Fruit fly (Drosophila melanogaster) whole organism, embryonic: ENCODE measurements around the gene CG3690.

Experiments
- CG10147 ChIP-seq: fragments of 200-800 bp; sonication (Bioruptor generic); optimal IDR thresholded peaks from 2 replicates; lab custom pipeline; 2019; ENCODE audit warnings: missing biosample characterization, mild to moderate bottlenecking, missing genetic modification characterization, moderate library complexity
- CG11504 ChIP-seq: fragments of 200-800 bp; sonication (Bioruptor generic); optimal IDR thresholded peaks from 3 replicates; lab custom pipeline; 2019; ENCODE audit warnings: missing biosample characterization, mild to moderate bottlenecking, missing genetic modification characterization, moderate library complexity
- CG12299 ChIP-seq: fragments of 200-800 bp; sonication (Bioruptor generic); optimal IDR thresholded peaks from 2 replicates; lab custom pipeline; 2018; ENCODE audit warnings: missing biosample characterization, mild to moderate bottlenecking, missing genetic modification characterization
- CG13424 ChIP-seq: fragments of 200-800 bp; sonication (Bioruptor generic); optimal IDR thresholded peaks from 2 replicates; lab custom pipeline; 2019; ENCODE audit warnings: missing biosample characterization, mild to moderate bottlenecking, missing genetic modification characterization, moderate library complexity
- CG15696 ChIP-seq: fragments of 200-800 bp; sonication (Bioruptor generic); optimal IDR thresholded peaks from 2 replicates; lab custom pipeline; 2019; ENCODE audit warnings: missing biosample characterization, mild to moderate bottlenecking, missing genetic modification characterization, moderate library complexity
- CG17328 ChIP-seq: fragments of 200-800 bp; sonication (Bioruptor generic); IDR thresholded peaks from 2 replicates; pipeline ENCODE4 v1.3.6; 2022; ENCODE audit warnings: missing biosample characterization, missing genetic modification characterization
- CG17612 ChIP-seq: fragments of 200-800 bp; sonication (Bioruptor generic); IDR thresholded peaks from 2 replicates; pipeline ENCODE4 v1.3.6; 2022; ENCODE audit warnings: missing biosample characterization, missing genetic modification characterization
- CG18599 ChIP-seq: fragments of 200-800 bp; sonication (Bioruptor generic); optimal IDR thresholded peaks from 3 replicates; lab custom pipeline; 2017; ENCODE audit warnings: missing biosample characterization, missing genetic modification characterization, mild to moderate bottlenecking, moderate library complexity, missing genetic modification reagents
- CG18764 ChIP-seq: fragments of 200-800 bp; sonication (Bioruptor generic); optimal IDR thresholded peaks from 3 replicates; lab custom pipeline; 2016; ENCODE audit warnings: missing biosample characterization, missing genetic modification characterization
- CG2120 ChIP-seq: fragments of 200-800 bp; sonication (Bioruptor generic); optimal IDR thresholded peaks from 3 replicates; lab custom pipeline; 2016; ENCODE audit warnings: missing biosample characterization, missing genetic modification characterization
- CG31224 ChIP-seq: fragments of 200-800 bp; sonication (Bioruptor generic); IDR thresholded peaks from 2 replicates; pipeline ENCODE4 v1.3.6; 2022; ENCODE audit warnings: missing biosample characterization, missing genetic modification characterization
- CG32532 ChIP-seq: fragments of 200-800 bp; sonication (Bioruptor generic); IDR thresholded peaks from 2 replicates; pipeline ENCODE4 v1.3.6; 2022; ENCODE audit warnings: missing biosample characterization, missing genetic modification characterization
- CG33557 ChIP-seq: fragments of 200-800 bp; sonication (Bioruptor generic); optimal IDR thresholded peaks from 2 replicates; lab custom pipeline; 2019; ENCODE audit warnings: missing biosample characterization, mild to moderate bottlenecking, missing genetic modification characterization, moderate library complexity
- CG34376 ChIP-seq: fragments of 200-800 bp; sonication (Bioruptor generic); optimal IDR thresholded peaks from 2 replicates; lab custom pipeline; 2018; ENCODE audit warnings: missing biosample characterization, mild to moderate bottlenecking, missing genetic modification characterization
- CG3847 ChIP-seq: fragments of 200-800 bp; sonication (Bioruptor generic); IDR thresholded peaks from 2 replicates; pipeline ENCODE4 v1.3.6; 2022; ENCODE audit warnings: missing biosample characterization, missing genetic modification characterization
- CG42726 ChIP-seq: fragments of 200-800 bp; sonication (Bioruptor generic); IDR thresholded peaks from 2 replicates; pipeline ENCODE4 v1.3.6; 2022; ENCODE audit warnings: missing biosample characterization, missing genetic modification characterization; ENCODE audit not compliant: partially characterized antibody
- CG6765 ChIP-seq: fragments of 200-800 bp; sonication (Bioruptor generic); optimal IDR thresholded peaks from 3 replicates; lab custom pipeline; 2017; ENCODE audit warnings: missing biosample characterization, mild to moderate bottlenecking, missing genetic modification characterization
- CG6854 ChIP-seq: fragments of 200-800 bp; sonication (Bioruptor generic); optimal IDR thresholded peaks from 3 replicates; lab custom pipeline; 2017; ENCODE audit warnings: missing biosample characterization, mild to moderate bottlenecking, missing genetic modification characterization
- CG7372 ChIP-seq: fragments of 200-800 bp; sonication (Bioruptor generic); IDR thresholded peaks from 2 replicates; pipeline ENCODE4 v1.3.6; 2022; ENCODE audit warnings: missing biosample characterization, missing genetic modification characterization
- CG7839 ChIP-seq: fragments of 200-800 bp; sonication (Bioruptor generic); optimal IDR thresholded peaks from 3 replicates; lab custom pipeline; 2018; ENCODE audit warnings: missing biosample characterization, mild to moderate bottlenecking, missing genetic modification characterization, moderate library complexity
- CG9727 ChIP-seq: fragments of 200-800 bp; sonication (Bioruptor generic); optimal IDR thresholded peaks from 3 replicates; lab custom pipeline; 2017; ENCODE audit warnings: missing biosample characterization, mild to moderate bottlenecking, missing genetic modification characterization
- Dek ChIP-seq: fragments of 200-800 bp; sonication (Bioruptor generic); optimal IDR thresholded peaks from 3 replicates; lab custom pipeline; 2019; ENCODE audit warnings: missing biosample characterization, mild to moderate bottlenecking, missing genetic modification characterization, moderate library complexity
- E2f1 ChIP-seq: fragments of 200-800 bp; sonication (Bioruptor generic); IDR thresholded peaks from 2 replicates; pipeline ENCODE4 v1.3.6; 2022; ENCODE audit warnings: missing biosample characterization, missing genetic modification characterization
- Ets97D ChIP-seq: fragments of 200-800 bp; sonication (Bioruptor generic); optimal IDR thresholded peaks from 3 replicates; lab custom pipeline; 2016; ENCODE audit warnings: missing biosample characterization, missing genetic modification characterization
- GATAe ChIP-seq: fragments of 200-800 bp; sonication (Bioruptor generic); conservative IDR thresholded peaks from 2 replicates; pipeline ENCODE4 v1.3.6; 2022; ENCODE audit warnings: missing biosample characterization, missing genetic modification characterization
- HHEX ChIP-seq: fragments of 200-800 bp; sonication (Bioruptor generic); optimal IDR thresholded peaks from 3 replicates; lab custom pipeline; 2017; ENCODE audit warnings: missing biosample characterization, mild to moderate bottlenecking, missing genetic modification characterization, missing genetic modification reagents
- Hand ChIP-seq: fragments of 200-800 bp; sonication (Bioruptor generic); optimal IDR thresholded peaks from 2 replicates; lab custom pipeline; 2017; ENCODE audit warnings: mild to moderate bottlenecking, missing biosample characterization, missing genetic modification reagents, missing genetic modification characterization
- Hmr ChIP-seq: fragments of 200-800 bp; sonication (Bioruptor generic); optimal IDR thresholded peaks from 3 replicates; lab custom pipeline; 2017; ENCODE audit warnings: mild to moderate bottlenecking, missing biosample characterization, missing genetic modification reagents, missing genetic modification characterization
- Hr3 ChIP-seq: fragments of 200-800 bp; sonication (Bioruptor generic); optimal IDR thresholded peaks from 3 replicates; lab custom pipeline; 2016; ENCODE audit warnings: missing biosample characterization, missing genetic modification characterization
- Kr ChIP-seq: fragments of 200-800 bp; sonication (Bioruptor generic); optimal IDR thresholded peaks from 2 replicates; lab custom pipeline; 2017; ENCODE audit warnings: missing biosample characterization, mild to moderate bottlenecking, missing genetic modification characterization
- Nf-YB ChIP-seq: fragments of 200-800 bp; sonication (Bioruptor generic); optimal IDR thresholded peaks from 3 replicates; lab custom pipeline; 2019; ENCODE audit warnings: missing biosample characterization, mild to moderate bottlenecking, missing genetic modification characterization, moderate library complexity
- Xbp1 ChIP-seq: fragments of 200-800 bp; sonication (Bioruptor generic); optimal IDR thresholded peaks from 3 replicates; lab custom pipeline; 2016; ENCODE audit warnings: missing biosample characterization, mild to moderate bottlenecking, missing genetic modification characterization
- ash1 ChIP-seq: fragments of 200-800 bp; sonication (Bioruptor generic); optimal IDR thresholded peaks from 2 replicates; lab custom pipeline; 2018; ENCODE audit warnings: missing biosample characterization, mild to moderate bottlenecking, missing genetic modification characterization
- caup ChIP-seq: fragments of 200-800 bp; sonication (Bioruptor generic); optimal IDR thresholded peaks from 3 replicates; lab custom pipeline; 2017; ENCODE audit warnings: missing biosample characterization, mild to moderate bottlenecking, missing genetic modification characterization, moderate library complexity; ENCODE audit not compliant: severe bottlenecking
- dmrt99B ChIP-seq: fragments of 200-800 bp; sonication (Bioruptor generic); optimal IDR thresholded peaks from 2 replicates; lab custom pipeline; 2018; ENCODE audit warnings: missing biosample characterization, mild to moderate bottlenecking, missing genetic modification characterization, moderate library complexity
- dysf ChIP-seq: fragments of 200-800 bp; sonication (Bioruptor generic); IDR thresholded peaks from 3 replicates; pipeline ENCODE4 v1.3.6; 2022; ENCODE audit warnings: missing biosample characterization, missing genetic modification characterization
- fd3F ChIP-seq: fragments of 200-800 bp; sonication (Bioruptor generic); optimal IDR thresholded peaks from 2 replicates; lab custom pipeline; 2018; ENCODE audit warnings: missing biosample characterization, mild to moderate bottlenecking, missing genetic modification characterization, moderate library complexity
- ftz-f1 ChIP-seq: fragments of 200-800 bp; sonication (Bioruptor generic); optimal IDR thresholded peaks from 2 replicates; lab custom pipeline; 2016; ENCODE audit warnings: missing biosample characterization, missing genetic modification characterization
- h ChIP-seq: fragments of >200 bp; optimal IDR thresholded peaks from 2 replicates; lab custom pipeline; 2017
- ind ChIP-seq: fragments of 200-800 bp; sonication (Bioruptor generic); optimal IDR thresholded peaks from 3 replicates; lab custom pipeline; 2016; ENCODE audit warnings: missing biosample characterization, missing genetic modification characterization
- nau ChIP-seq: fragments of 200-800 bp; sonication (Bioruptor generic); optimal IDR thresholded peaks from 3 replicates; lab custom pipeline; 2017; ENCODE audit warnings: missing biosample characterization, mild to moderate bottlenecking, missing genetic modification characterization, missing genetic modification reagents
- phol ChIP-seq: fragments of 200-800 bp; sonication (Bioruptor generic); optimal IDR thresholded peaks from 3 replicates; lab custom pipeline; 2018; ENCODE audit warnings: missing biosample characterization, mild to moderate bottlenecking, missing genetic modification characterization, moderate library complexity
- pnt ChIP-seq: fragments of 200-800 bp; sonication (Bioruptor generic); optimal IDR thresholded peaks from 3 replicates; lab custom pipeline; 2016; ENCODE audit warnings: missing biosample characterization, missing genetic modification characterization
- prd ChIP-seq, 3 experiments: fragments of >200 bp in 2 of 3; fragments of 200-800 bp in 1 of 3; sonication (Bioruptor generic) in 1 of 3; optimal IDR thresholded peaks in 2 of 3; IDR thresholded peaks in 1 of 3; 2 replicates in 2 of 3; 3 replicates in 1 of 3; pipeline versions ENCODE4 v1.3.6 to Lab custom; 2017 to 2022; ENCODE audit warnings: missing biosample characterization in 1 of 3, missing genetic modification characterization in 1 of 3
- sima ChIP-seq: fragments of 200-800 bp; sonication (Bioruptor generic); optimal IDR thresholded peaks from 2 replicates; lab custom pipeline; 2016; ENCODE audit warnings: missing biosample characterization, missing genetic modification characterization
- ssp ChIP-seq: fragments of 200-800 bp; sonication (Bioruptor generic); IDR thresholded peaks from 2 replicates; pipeline ENCODE4 v1.3.6; 2022; ENCODE audit warnings: missing biosample characterization, missing genetic modification characterization
- sug ChIP-seq: fragments of 200-800 bp; optimal IDR thresholded peaks from 2 replicates; lab custom pipeline; 2019; ENCODE audit warnings: missing biosample characterization, mild to moderate bottlenecking, missing genetic modification characterization, moderate library complexity
- zfh2 ChIP-seq: fragments of 200-800 bp; sonication (Bioruptor generic); optimal IDR thresholded peaks from 2 replicates; lab custom pipeline; 2016; ENCODE audit warnings: missing biosample characterization, missing genetic modification characterization

CG3690 gene

DNA sequence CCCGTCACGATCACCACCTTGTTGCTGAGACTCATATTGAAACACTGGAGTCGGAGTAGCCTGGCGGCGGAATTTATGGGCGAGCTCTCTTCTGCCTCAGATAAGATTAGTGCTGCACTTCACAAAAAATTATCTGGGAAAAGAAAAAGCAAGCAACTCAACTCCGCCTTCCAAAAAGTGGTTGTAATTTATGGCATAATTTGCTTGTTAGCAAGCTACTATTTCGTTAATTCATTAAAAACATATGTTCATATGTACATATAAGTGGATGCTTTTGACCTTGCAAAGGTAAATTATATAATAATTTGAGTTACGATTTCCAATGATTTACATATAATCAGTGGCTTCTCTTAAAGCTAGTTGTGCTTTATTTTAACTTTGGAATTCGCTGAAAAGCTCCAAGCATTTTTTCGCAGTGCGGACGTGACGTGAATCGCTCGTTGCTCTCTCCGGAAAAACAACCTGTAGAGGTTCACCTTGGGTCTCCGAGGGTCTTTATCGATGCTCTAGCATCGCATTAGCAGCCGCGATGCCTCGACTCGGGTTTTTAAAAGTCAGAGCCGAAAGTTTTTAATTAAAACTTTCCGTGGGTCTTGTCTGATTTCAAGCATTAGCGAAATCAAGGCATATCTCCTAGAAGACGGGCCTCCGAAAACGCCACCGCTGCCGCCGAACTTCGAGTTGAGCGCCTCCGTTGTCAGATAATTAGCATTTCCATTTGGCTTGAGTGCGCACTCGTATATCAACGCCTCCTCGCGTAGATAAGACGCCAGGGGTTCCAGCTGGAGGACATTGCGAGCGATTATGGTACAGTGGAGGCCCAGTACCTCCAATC is 4.0 kb downstream of the CG3690 start, which contains the start of gene CG3699 (continued):
- TF ChIP-seq caup (GFP tag; lab: Kevin White, UChicago) = peak; percentile 3
- TF ChIP-seq h (lab: Kevin White, UChicago) = no peak
- TF ChIP-seq dmrt99B (tag; lab: Kevin White, UChicago) = peak; percentile 45
- no peak for TF ChIP-seq CG6765
- peak; percentile 37 for TF ChIP-seq CG9727 (GFP tag; lab: Kevin White, UChicago)
- TF ChIP-seq CG17612 (GFP tag; lab: Robert Waterston, UW) = no peak
- TF ChIP-seq CG6854 (GFP tag; lab: Kevin White, UChicago) = peak; percentile 46
- no peak for TF ChIP-seq CG15696 (tag; lab: Kevin White, UChicago)
- peak; percentile 20 for TF ChIP-seq CG10147 (GFP tag; lab: Kevin White, UChicago)
- TF ChIP-seq CG11504 (tag; lab: Kevin White, UChicago) = peak; percentile 66
- TF ChIP-seq ash1 (GFP tag; lab: Kevin White, UChicago) = no peak
- peak; percentile 34 for TF ChIP-seq ind
- TF ChIP-seq CG7372 (GFP tag; lab: Robert Waterston, UW) = no peak; the same call in 1 of the 2 replicates
- TF ChIP-seq prd (optimal IDR thresholded peaks at IDR 0.05; lab: Kevin White, UChicago) = no peak
- TF ChIP-seq prd (GFP tag; IDR thresholded peaks at IDR 0.05; lab: Robert Waterston, UW) = 0 out of 3 replicates have a peak, but pooled peaks have one; percentile 33
- TF ChIP-seq CG17328 (GFP tag; lab: Robert Waterston, UW) = no peak
- no peak for TF ChIP-seq Kr (GFP tag; lab: Kevin White, UChicago)
- peak; percentile 7 for TF ChIP-seq Dek
- TF ChIP-seq CG13424 (tag; lab: Kevin White, UChicago) = peak; percentile 58
- TF ChIP-seq Hand (GFP tag; lab: Kevin White, UChicago) = peak; percentile 27
- TF ChIP-seq CG32532 = peak; percentile 42; the same call in 1 of the 2 replicates
- peak; percentile 54 for TF ChIP-seq GATAe (GFP tag; lab: Robert Waterston, UW)
- no peak for TF ChIP-seq CG33557 (GFP tag; lab: Kevin White, UChicago)
- TF ChIP-seq zfh2 (GFP tag; lab: Kevin White, UChicago) = peak; percentile 47
- TF ChIP-seq phol (tag; lab: Kevin White, UChicago) = peak; percentile 14
- peak; percentile 82 for TF ChIP-seq sug (tag; lab: Kevin White, UChicago)
- TF ChIP-seq CG18599 (GFP tag; lab: Kevin White, UChicago) = peak; percentile 75
- no peak for TF ChIP-seq Ets97D
- no peak for TF ChIP-seq CG42726 (GFP tag; lab: Robert Waterston, UW)
- TF ChIP-seq nau (GFP tag; lab: Kevin White, UChicago) = peak; percentile 2
- no peak for TF ChIP-seq ftz-f1 (GFP tag; lab: Kevin White, UChicago)
- no peak for TF ChIP-seq CG31224 (GFP tag; lab: Robert Waterston, UW)
- TF ChIP-seq dysf = peak; percentile 65; the same call in 2 of the 3 replicates
- TF ChIP-seq sima = no peak
- TF ChIP-seq HHEX (GFP tag; lab: Kevin White, UChicago) = peak; percentile 25
- no peak for TF ChIP-seq CG18764 (GFP tag; lab: Kevin White, UChicago)
- TF ChIP-seq E2f1 = no peak
- TF ChIP-seq CG34376 = peak; percentile 29
- TF ChIP-seq CG2120 (GFP tag; lab: Kevin White, UChicago) = peak; percentile 75
- TF ChIP-seq CG12299 (tag; lab: Kevin White, UChicago) = no peak
- no peak for TF ChIP-seq ssp (GFP tag; lab: Robert Waterston, UW)
- TF ChIP-seq pnt (GFP tag; lab: Kevin White, UChicago) = peak; percentile 16
- TF ChIP-seq Hmr (GFP tag; lab: Kevin White, UChicago) = peak; percentile 56
- peak; percentile 28 for TF ChIP-seq Hr3 (GFP tag; lab: Kevin White, UChicago)
- TF ChIP-seq fd3F (GFP tag; lab: Kevin White, UChicago) = no peak
- TF ChIP-seq Xbp1 (GFP tag; lab: Kevin White, UChicago) = peak; percentile 39
- TF ChIP-seq CG3847 = 0 out of 2 replicates have a peak, but pooled peaks have one; percentile 6
- peak; percentile 70 for TF ChIP-seq CG7839 (tag; lab: Kevin White, UChicago)
- peak; percentile 11 for TF ChIP-seq Nf-YB (GFP tag; lab: Kevin White, UChicago)
